Worm (Caenorhabditis elegans) whole organism, midembryonic: ENCODE results near the gene acy-4.

ENCODE experiments used
- T22C8.4 ChIP-seq: fragments of 200-800 bp; sonication (Bioruptor generic); IDR thresholded peaks from 2 replicates; pipeline ENCODE4 v1.3.6; 2022; ENCODE audit warnings: missing genetic modification characterization, missing compliant biosample characterization
- klf-2 ChIP-seq: fragments of 200-800 bp; sonication (Bioruptor generic); conservative IDR thresholded peaks from 2 replicates; pipeline ENCODE4 v1.3.6; 2022; ENCODE audit warnings: missing genetic modification reagents, missing genetic modification characterization, missing compliant biosample characterization
- med-1 ChIP-seq: sonication (generic microtip); optimal IDR thresholded peaks from 2 replicates; lab custom pipeline; 2017; ENCODE audit warnings: missing genetic modification characterization, mild to moderate bottlenecking, missing compliant biosample characterization, antibody characterized with exemption, missing genetic modification reagents; ENCODE audit not compliant: insufficient read depth
- ztf-23 ChIP-seq: fragments of 200-800 bp; sonication (Bioruptor generic); IDR thresholded peaks from 2 replicates; pipeline ENCODE4 v1.3.6; 2022; ENCODE audit warnings: missing genetic modification reagents, missing genetic modification characterization, missing compliant biosample characterization

ce11 chrV:5606255-5606654, 24.4 kb downstream of the acy-4 start, which contains the start of gene CD4.1:
- TF ChIP-seq ztf-23: no peak
- no peak for TF ChIP-seq med-1 (GFP tag; lab: Kevin White, UChicago)
- no peak for TF ChIP-seq klf-2 (GFP tag; lab: Robert Waterston, UW)
- TF ChIP-seq T22C8.4 (GFP tag; lab: Robert Waterston, UW): no peak
